Worm (Caenorhabditis elegans): ENCODE data around the gene F10G7.12.

ce11 chrII:4648785-4649184 lies 40.8 kb upstream of the F10G7.12 start, which contains the start of gene lgc-27:
- TF ChIP-seq ztf-23 (GFP tag; IDR thresholded peaks at IDR 0.05) = no peak
- no peak for TF ChIP-seq flt-1 (GFP tag; IDR thresholded peaks at IDR 0.05)
- TF ChIP-seq ztf-29 (GFP tag; IDR thresholded peaks at IDR 0.05) = no peak
- no peak for TF ChIP-seq med-1 (GFP tag; optimal IDR thresholded peaks at IDR 0.05; ENCODE audit: insufficient read depth)
- no peak for TF ChIP-seq klf-2 (GFP tag; conservative IDR thresholded peaks at IDR 0.05)
